Worm (Caenorhabditis elegans): ENCODE results near the gene ZK262.9.

ce11 chrV:18402743-18403142 is 36.8 kb upstream of the ZK262.9 start:
- TF ChIP-seq W03F9.2 (tag; optimal IDR thresholded peaks at IDR 0.05) (no peak), him-1 (tag; optimal IDR thresholded peaks at IDR 0.05) (no peak), dao-5 (tag; optimal IDR thresholded peaks at IDR 0.05) (no peak)

Measured in whole organism, L4/young adult.